Worm (Caenorhabditis elegans): ENCODE measurements around the gene B0244.16.

DNA sequence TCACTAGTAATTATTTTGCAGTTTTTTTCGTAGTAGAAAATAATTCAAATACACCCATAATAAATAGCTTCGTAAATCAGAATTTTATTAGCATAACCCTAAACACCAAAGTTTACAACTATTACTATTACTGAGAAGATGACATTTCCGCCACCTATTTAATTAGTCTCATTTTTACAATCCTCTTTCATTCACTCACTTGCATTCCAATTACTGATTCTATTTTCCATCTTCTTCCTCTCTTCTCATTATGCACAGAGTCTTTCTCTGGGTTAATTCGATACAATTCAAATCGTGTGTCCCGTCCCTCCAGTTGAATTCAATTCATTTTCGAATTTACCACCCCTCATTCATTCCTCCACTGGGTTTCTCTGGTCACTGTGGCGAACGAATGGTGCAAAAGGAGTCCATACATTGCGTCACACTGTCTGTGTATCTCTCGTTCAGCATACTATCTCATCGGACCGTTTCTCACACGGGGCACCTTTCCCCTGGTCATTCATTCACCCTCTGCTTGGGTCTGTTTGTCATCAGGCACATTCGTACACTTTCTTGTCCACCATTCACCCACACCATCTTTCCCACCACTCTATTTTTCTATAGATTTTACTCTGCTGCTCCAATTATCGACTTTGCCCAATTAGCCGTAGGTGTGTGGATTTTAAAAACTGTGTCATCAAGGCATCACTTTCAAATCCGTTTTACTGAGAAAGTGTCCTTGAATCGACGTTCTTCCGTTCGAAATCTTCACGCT is 20.3 kb upstream of the B0244.16 start:
- TF ChIP-seq dao-5 (tag; optimal IDR thresholded peaks at IDR 0.05) = no peak
- TF ChIP-seq him-1 (tag; optimal IDR thresholded peaks at IDR 0.05) = no peak
- no peak for TF ChIP-seq W03F9.2 (tag; optimal IDR thresholded peaks at IDR 0.05)

Measured in whole organism, L4/young adult.